Worm (Caenorhabditis elegans): ENCODE measurements around the gene lido-16.

ce11 chrII:6502826-6503225, 18.1 kb upstream of the lido-16 start, which contains the start of gene R05G9.1:
- TF ChIP-seq tra-4 (tag; optimal IDR thresholded peaks at IDR 0.05) (no peak), ama-1 (optimal IDR thresholded peaks at IDR 0.05) (no peak), ceh-13 (GFP tag; optimal IDR thresholded peaks at IDR 0.05) (no peak), hmg-4 (GFP tag; optimal IDR thresholded peaks at IDR 0.05) (no peak), flt-1 (GFP tag; IDR thresholded peaks at IDR 0.05) (no peak), pes-1 (GFP tag; IDR thresholded peaks at IDR 0.05) (no peak), F13C5.2 (tag; optimal IDR thresholded peaks at IDR 0.05) (no peak)
